Fruit fly (Drosophila melanogaster): ENCODE data around the gene CG5916.

Gene CG5916

DNA sequence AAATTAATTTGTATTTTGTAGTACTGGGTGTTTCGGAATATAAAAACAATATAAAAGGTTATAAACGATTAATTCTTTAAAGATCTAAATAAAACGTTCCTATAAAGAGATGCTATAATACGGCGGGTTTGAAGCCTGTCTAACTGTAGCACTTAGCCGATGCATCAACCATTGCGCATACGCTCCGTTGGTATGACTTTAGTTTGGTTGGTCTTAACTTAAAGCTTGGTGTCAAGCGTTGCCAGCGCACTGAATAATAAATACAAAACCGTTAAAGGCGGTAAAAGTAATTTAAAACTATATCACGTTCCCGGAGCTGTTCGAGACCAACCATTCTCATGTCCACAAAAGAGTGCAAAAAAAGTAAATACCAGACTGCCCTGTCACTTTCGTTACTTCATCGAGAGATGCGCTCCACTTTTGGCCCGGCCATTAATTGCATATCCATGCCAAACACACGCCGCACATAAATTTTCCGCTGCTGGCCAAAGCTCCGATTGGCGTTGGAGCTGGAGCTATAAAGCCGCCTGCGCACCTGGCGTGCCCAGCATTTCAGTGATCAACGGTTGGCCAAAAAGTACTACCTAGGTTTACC is 33.7 kb downstream of the CG5916 start, which contains the start of gene CG8927 (continued):
- TF ChIP-seq CG2875 (GFP tag; optimal IDR thresholded peaks at IDR 0.05) (no peak), tup (GFP tag; optimal IDR thresholded peaks at IDR 0.05) (no peak), scrt (GFP tag; optimal IDR thresholded peaks at IDR 0.05) (no peak), HLH54F (GFP tag; optimal IDR thresholded peaks at IDR 0.05) (no peak), Ravus (GFP tag; IDR thresholded peaks at IDR 0.05) (no peak), tna (GFP tag; IDR thresholded peaks at IDR 0.05; ENCODE audit: partially characterized antibody) (no peak), Nf-YB (GFP tag; optimal IDR thresholded peaks at IDR 0.05) (no peak), CG10267 (tag; optimal IDR thresholded peaks at IDR 0.05) (no peak), CG9797 (GFP tag; optimal IDR thresholded peaks at IDR 0.05) (no peak), her (GFP tag; optimal IDR thresholded peaks at IDR 0.05) (no peak), CG10462 (GFP tag; optimal IDR thresholded peaks at IDR 0.05) (no peak), ato (GFP tag; IDR thresholded peaks at IDR 0.05; ENCODE audit: partially characterized antibody) (no peak), luna (GFP tag; optimal IDR thresholded peaks at IDR 0.05) (no peak), Spps (tag; optimal IDR thresholded peaks at IDR 0.05) (no peak), lov (optimal IDR thresholded peaks at IDR 0.05) (no peak), lov (GFP tag; IDR thresholded peaks at IDR 0.05) (no peak), Nf-YA (GFP tag; IDR thresholded peaks at IDR 0.05) (no peak), yki (optimal IDR thresholded peaks at IDR 0.05) (no peak), Neu2 (GFP tag; optimal IDR thresholded peaks at IDR 0.05; ENCODE audit: borderline replicate concordance) (no peak), CG6765 (GFP tag; optimal IDR thresholded peaks at IDR 0.05) (no peak), hb (GFP tag; IDR thresholded peaks at IDR 0.05; ENCODE audit: partially characterized antibody) (no peak), ci (GFP tag; IDR thresholded peaks at IDR 0.05) (peak; percentile 6; the same call in 1 of the 3 replicates), ems (GFP tag; optimal IDR thresholded peaks at IDR 0.05) (no peak), CG30403 (GFP tag; optimal IDR thresholded peaks at IDR 0.05) (no peak), CG13123 (GFP tag; optimal IDR thresholded peaks at IDR 0.05) (no peak), Meics (GFP tag; optimal IDR thresholded peaks at IDR 0.05) (no peak), sna (GFP tag; IDR thresholded peaks at IDR 0.05; ENCODE audit: partially characterized antibody) (no peak), Hmx (GFP tag; optimal IDR thresholded peaks at IDR 0.05) (no peak), rib (GFP tag; IDR thresholded peaks at IDR 0.05) (no peak), CG4854 (GFP tag; optimal IDR thresholded peaks at IDR 0.05) (no peak), pzg (GFP tag; optimal IDR thresholded peaks at IDR 0.05) (peak; percentile 44), CG17328 (GFP tag; IDR thresholded peaks at IDR 0.05) (no peak), klu (GFP tag; IDR thresholded peaks at IDR 0.05) (no peak), Mad (GFP tag; optimal IDR thresholded peaks at IDR 0.05) (no peak), odd (GFP tag; optimal IDR thresholded peaks at IDR 0.05) (no peak), jigr1 (GFP tag; IDR thresholded peaks at IDR 0.05) (no peak), psq (GFP tag; optimal IDR thresholded peaks at IDR 0.05) (no peak), CG6791 (GFP tag; IDR thresholded peaks at IDR 0.05; ENCODE audit: partially characterized antibody) (0 out of 3 replicates have a peak, but pooled peaks have one; percentile 14), CG32532 (GFP tag; IDR thresholded peaks at IDR 0.05) (no peak; the same call in 1 of the 2 replicates), CG4820 (GFP tag; optimal IDR thresholded peaks at IDR 0.05) (no peak), CG10366 (GFP tag; IDR thresholded peaks at IDR 0.05) (no peak), CG11695 (GFP tag; IDR thresholded peaks at IDR 0.05) (no peak), CG6254 (GFP tag; optimal IDR thresholded peaks at IDR 0.05) (no peak), pita (GFP tag; optimal IDR thresholded peaks at IDR 0.05) (peak; percentile 57), gcm (GFP tag; optimal IDR thresholded peaks at IDR 0.05) (no peak), CG15073 (GFP tag; optimal IDR thresholded peaks at IDR 0.05) (no peak), Dek (tag; optimal IDR thresholded peaks at IDR 0.05) (no peak), esg (GFP tag; conservative IDR thresholded peaks at IDR 0.05) (no peak), cg (GFP tag; optimal IDR thresholded peaks at IDR 0.05) (no peak), aop (GFP tag; IDR thresholded peaks at IDR 0.05) (no peak), CG8290 (GFP tag; optimal IDR thresholded peaks at IDR 0.05) (peak; percentile 62), CG8290 (tag; optimal IDR thresholded peaks at IDR 0.05) (peak; percentile 30 to 86)
